Worm (Caenorhabditis elegans): ENCODE results near the gene R160.10.

- TF ChIP-seq cog-1 (tag; optimal IDR thresholded peaks at IDR 0.05) (no peak), ref-1 (GFP tag; conservative IDR thresholded peaks at IDR 0.05) (no peak)
Measured at ce11 chrX:4343915-4344314, 23.4 kb downstream of the R160.10 start, which contains the start of gene F14H12.3.

Measured in whole organism, midembryonic.